Fruit fly (Drosophila melanogaster): Measurements from ENCODE around the gene NimB3.
A peak's percentile ranks its signal among the peaks of the same experiment; 100 is the strongest.

NimB3 gene

dm6 chr2L:14011591-14012303 lies 44.0 kb upstream of the NimB3 start:
- peak; percentile 76 for TF ChIP-seq woc (GFP tag; optimal IDR thresholded peaks at IDR 0.05)
- TF ChIP-seq Mio (GFP tag; optimal IDR thresholded peaks at IDR 0.05), result no peak
- no peak for TF ChIP-seq Myc (optimal IDR thresholded peaks at IDR 0.05)
- TF ChIP-seq OdsH (GFP tag; optimal IDR thresholded peaks at IDR 0.05), result peak; percentile 38
- no peak for TF ChIP-seq Jra (GFP tag; optimal IDR thresholded peaks at IDR 0.05)
- peak; percentile 56 for TF ChIP-seq HLH106 (tag; optimal IDR thresholded peaks at IDR 0.05)
- peak; percentile 31 for TF ChIP-seq rgr (GFP tag; optimal IDR thresholded peaks at IDR 0.05)
- no peak for TF ChIP-seq CG32264 (GFP tag; optimal IDR thresholded peaks at IDR 0.05)
- TF ChIP-seq Dfd (GFP tag; optimal IDR thresholded peaks at IDR 0.05), result no peak
- no peak for TF ChIP-seq N (GFP tag; optimal IDR thresholded peaks at IDR 0.05)
- no peak for TF ChIP-seq Rel (GFP tag; optimal IDR thresholded peaks at IDR 0.05)
- TF ChIP-seq Rel (tag; optimal IDR thresholded peaks at IDR 0.05), result no peak
- no peak for TF ChIP-seq jim (GFP tag; optimal IDR thresholded peaks at IDR 0.05)
- no peak for TF ChIP-seq pan (optimal IDR thresholded peaks at IDR 0.05)
- TF ChIP-seq Hr83 (GFP tag; optimal IDR thresholded peaks at IDR 0.05; ENCODE audit: poor library complexity, severe bottlenecking), result no peak
- peak; percentile 35 for TF ChIP-seq sage (GFP tag; optimal IDR thresholded peaks at IDR 0.05)
- TF ChIP-seq Sp1 (GFP tag; optimal IDR thresholded peaks at IDR 0.05), result no peak
- TF ChIP-seq fru (GFP tag; optimal IDR thresholded peaks at IDR 0.05), result peak; percentile 24
- no peak for TF ChIP-seq sv (GFP tag; optimal IDR thresholded peaks at IDR 0.05)
- TF ChIP-seq h (GFP tag; optimal IDR thresholded peaks at IDR 0.05), result peak; percentile 62
- no peak for TF ChIP-seq br (GFP tag; optimal IDR thresholded peaks at IDR 0.05)
- TF ChIP-seq foxo (GFP tag; optimal IDR thresholded peaks at IDR 0.05), result peak in 1 of 2 experiments; percentile 51
- TF ChIP-seq CG9705 (GFP tag; optimal IDR thresholded peaks at IDR 0.05), result no peak
- no peak for TF ChIP-seq usp (GFP tag; optimal IDR thresholded peaks at IDR 0.05)
- TF ChIP-seq dsf (GFP tag; optimal IDR thresholded peaks at IDR 0.05; ENCODE audit: borderline replicate concordance), result no peak
- TF ChIP-seq Hnf4 (GFP tag; optimal IDR thresholded peaks at IDR 0.05), result peak; percentile 14
- TF ChIP-seq Abd-B (GFP tag; optimal IDR thresholded peaks at IDR 0.05), result no peak
- no peak for TF ChIP-seq CrebA (GFP tag; optimal IDR thresholded peaks at IDR 0.05; ENCODE audit: borderline replicate concordance)
- TF ChIP-seq tai (GFP tag; optimal IDR thresholded peaks at IDR 0.05), result no peak
- TF ChIP-seq dl (GFP tag; optimal IDR thresholded peaks at IDR 0.05; ENCODE audit: insufficient read depth in 1 of 2, partially characterized antibody in 2 of 2), result no peak
- TF ChIP-seq ey (GFP tag; optimal IDR thresholded peaks at IDR 0.05), result no peak
- TF ChIP-seq brk (GFP tag; optimal IDR thresholded peaks at IDR 0.05), result peak; percentile 61
- no peak for TF ChIP-seq dmrt93B (GFP tag; optimal IDR thresholded peaks at IDR 0.05)

dm6 chr2L:14010410-14010809 lies 42.6 kb upstream of the NimB3 start:
- TF ChIP-seq Hr78 (GFP tag; optimal IDR thresholded peaks at IDR 0.05), result no peak
- TF ChIP-seq N (GFP tag; optimal IDR thresholded peaks at IDR 0.05), result no peak
- no peak for TF ChIP-seq foxo (GFP tag; optimal IDR thresholded peaks at IDR 0.05)
- no peak for TF ChIP-seq sv (GFP tag; optimal IDR thresholded peaks at IDR 0.05)
- TF ChIP-seq dmrt93B (GFP tag; optimal IDR thresholded peaks at IDR 0.05), result no peak
- TF ChIP-seq Jra (GFP tag; optimal IDR thresholded peaks at IDR 0.05), result no peak
- TF ChIP-seq br (GFP tag; optimal IDR thresholded peaks at IDR 0.05), result no peak
- peak; percentile 40 for TF ChIP-seq Hnf4 (GFP tag; optimal IDR thresholded peaks at IDR 0.05)
- TF ChIP-seq OdsH (GFP tag; optimal IDR thresholded peaks at IDR 0.05), result no peak
- no peak for TF ChIP-seq GATAd (GFP tag; optimal IDR thresholded peaks at IDR 0.05)
- TF ChIP-seq dl (GFP tag; optimal IDR thresholded peaks at IDR 0.05; ENCODE audit: insufficient read depth in 1 of 2, partially characterized antibody in 2 of 2), result no peak
- no peak for TF ChIP-seq woc (GFP tag; optimal IDR thresholded peaks at IDR 0.05)
- TF ChIP-seq CrebA (GFP tag; optimal IDR thresholded peaks at IDR 0.05; ENCODE audit: borderline replicate concordance), result peak; percentile 21
- no peak for TF ChIP-seq usp (GFP tag; optimal IDR thresholded peaks at IDR 0.05)

- no peak for TF ChIP-seq Hr78 (GFP tag; optimal IDR thresholded peaks at IDR 0.05)
- no peak for TF ChIP-seq foxo (GFP tag; optimal IDR thresholded peaks at IDR 0.05)
- TF ChIP-seq Dfd (GFP tag; optimal IDR thresholded peaks at IDR 0.05), result no peak
- no peak for TF ChIP-seq HLH106 (tag; optimal IDR thresholded peaks at IDR 0.05)
- no peak for TF ChIP-seq sv (GFP tag; optimal IDR thresholded peaks at IDR 0.05)
- TF ChIP-seq dsf (GFP tag; optimal IDR thresholded peaks at IDR 0.05; ENCODE audit: borderline replicate concordance), result no peak
- TF ChIP-seq pan (optimal IDR thresholded peaks at IDR 0.05), result no peak
- no peak for TF ChIP-seq jim (GFP tag; optimal IDR thresholded peaks at IDR 0.05)
- TF ChIP-seq CG9705 (GFP tag; optimal IDR thresholded peaks at IDR 0.05), result no peak
- no peak for TF ChIP-seq Dif (GFP tag; optimal IDR thresholded peaks at IDR 0.05; ENCODE audit: partially characterized antibody)
- TF ChIP-seq lola (GFP tag; optimal IDR thresholded peaks at IDR 0.05), result no peak
- TF ChIP-seq CG32264 (GFP tag; optimal IDR thresholded peaks at IDR 0.05), result no peak
- TF ChIP-seq psq (GFP tag; optimal IDR thresholded peaks at IDR 0.05), result no peak
- no peak for TF ChIP-seq ey (GFP tag; optimal IDR thresholded peaks at IDR 0.05)
- TF ChIP-seq sage (GFP tag; optimal IDR thresholded peaks at IDR 0.05), result no peak
- TF ChIP-seq woc (GFP tag; optimal IDR thresholded peaks at IDR 0.05), result no peak
- no peak for TF ChIP-seq Vsx2 (GFP tag; optimal IDR thresholded peaks at IDR 0.05; ENCODE audit: partially characterized antibody)
- no peak for TF ChIP-seq Abd-B (GFP tag; optimal IDR thresholded peaks at IDR 0.05)
- no peak for TF ChIP-seq Rel (GFP tag; optimal IDR thresholded peaks at IDR 0.05)
- TF ChIP-seq Rel (tag; optimal IDR thresholded peaks at IDR 0.05), result no peak
These were observed 40.0 kb upstream of the NimB3 start, which contains the start of gene CG42692 for dm6 chr2L:14007801-14008200. CG42692 (plus strand) TSS chr2L:14008101.
